Fruit fly (Drosophila melanogaster) whole organism, embryonic: ENCODE data around the gene pkaap.

Experiments
- Asciz ChIP-seq: fragments of 200-800 bp; sonication (Bioruptor generic); optimal IDR thresholded peaks from 2 replicates; lab custom pipeline; 2017; ENCODE audit warnings: missing biosample characterization, mild to moderate bottlenecking, missing genetic modification characterization, missing genetic modification reagents
- B-H1 ChIP-seq: fragments of 200-800 bp; sonication (Bioruptor generic); IDR thresholded peaks from 3 replicates; pipeline ENCODE4 v1.3.6; 2022; ENCODE audit warnings: missing biosample characterization, missing genetic modification characterization
- CG10209 ChIP-seq: fragments of 200-800 bp; sonication (Bioruptor generic); optimal IDR thresholded peaks from 3 replicates; lab custom pipeline; 2017; ENCODE audit warnings: missing biosample characterization, mild to moderate bottlenecking, missing genetic modification characterization, missing genetic modification reagents
- CG10366 ChIP-seq: fragments of 200-800 bp; sonication (Bioruptor generic); IDR thresholded peaks from 2 replicates; pipeline ENCODE4 v1.3.6; 2022; ENCODE audit warnings: missing biosample characterization, missing genetic modification characterization
- CG10543 ChIP-seq: fragments of 200-800 bp; sonication (Bioruptor generic); optimal IDR thresholded peaks from 3 replicates; lab custom pipeline; 2017; ENCODE audit warnings: missing biosample characterization, mild to moderate bottlenecking, missing genetic modification characterization, moderate library complexity
- CG10565 ChIP-seq: fragments of 200-800 bp; sonication (Bioruptor generic); optimal IDR thresholded peaks from 3 replicates; lab custom pipeline; 2016; ENCODE audit warnings: missing biosample characterization, mild to moderate bottlenecking, missing genetic modification characterization
- CG12155 ChIP-seq: fragments of 200-800 bp; sonication (Bioruptor generic); optimal IDR thresholded peaks from 3 replicates; lab custom pipeline; 2016; ENCODE audit warnings: missing biosample characterization, missing genetic modification characterization
- CG12236 ChIP-seq: fragments of 200-800 bp; sonication (Bioruptor generic); optimal IDR thresholded peaks from 2 replicates; lab custom pipeline; 2016; ENCODE audit warnings: missing biosample characterization, missing genetic modification characterization
- CG13296 ChIP-seq: fragments of 200-800 bp; sonication (Bioruptor generic); optimal IDR thresholded peaks from 3 replicates; lab custom pipeline; 2018; ENCODE audit warnings: missing biosample characterization, mild to moderate bottlenecking, missing genetic modification characterization
- CG14667 ChIP-seq: fragments of 200-800 bp; sonication (Bioruptor generic); IDR thresholded peaks from 2 replicates; pipeline ENCODE4 v1.3.6; 2022; ENCODE audit warnings: missing biosample characterization, missing genetic modification characterization
- CG14965 ChIP-seq: fragments of 200-800 bp; sonication (Bioruptor generic); optimal IDR thresholded peaks from 2 replicates; lab custom pipeline; 2016; ENCODE audit warnings: missing biosample characterization, missing genetic modification characterization, borderline replicate concordance
- CG15601 ChIP-seq: fragments of 200-800 bp; sonication (Bioruptor generic); optimal IDR thresholded peaks from 3 replicates; lab custom pipeline; 2019; ENCODE audit warnings: missing biosample characterization, mild to moderate bottlenecking, missing genetic modification characterization, moderate library complexity
- CG1603 ChIP-seq: fragments of 200-800 bp; sonication (Bioruptor generic); optimal IDR thresholded peaks from 2 replicates; lab custom pipeline; 2019; ENCODE audit warnings: missing biosample characterization, mild to moderate bottlenecking, missing genetic modification characterization, moderate library complexity
- CG18011 ChIP-seq: fragments of 200-800 bp; sonication (Bioruptor generic); optimal IDR thresholded peaks from 2 replicates; lab custom pipeline; 2017; ENCODE audit warnings: missing biosample characterization, missing genetic modification characterization, mild to moderate bottlenecking, moderate library complexity, missing genotype
- CG2199 ChIP-seq: fragments of 200-800 bp; sonication (Bioruptor generic); IDR thresholded peaks from 3 replicates; pipeline ENCODE4 v1.3.6; 2022; ENCODE audit warnings: missing biosample characterization, missing genetic modification characterization
- CG31441 ChIP-seq: fragments of 200-800 bp; sonication (Bioruptor generic); IDR thresholded peaks from 2 replicates; pipeline ENCODE4 v1.3.6; 2022; ENCODE audit warnings: missing biosample characterization, missing genetic modification characterization
- CG32772 ChIP-seq: fragments of 200-800 bp; sonication (Bioruptor generic); IDR thresholded peaks from 2 replicates; pipeline ENCODE4 v1.3.6; 2022; ENCODE audit warnings: missing biosample characterization, missing genetic modification characterization
- CG4360 ChIP-seq: fragments of 200-800 bp; sonication (Bioruptor generic); IDR thresholded peaks from 2 replicates; pipeline ENCODE4 v1.3.6; 2022; ENCODE audit warnings: missing biosample characterization, missing genetic modification characterization
- CG4854 ChIP-seq: fragments of 200-800 bp; sonication (Bioruptor generic); optimal IDR thresholded peaks from 2 replicates; lab custom pipeline; 2016; ENCODE audit warnings: missing biosample characterization, missing genetic modification characterization, inconsistent platforms
- CG6254 ChIP-seq: fragments of 200-800 bp; sonication (Bioruptor generic); optimal IDR thresholded peaks from 3 replicates; lab custom pipeline; 2017; ENCODE audit warnings: mild to moderate bottlenecking, missing biosample characterization, missing genetic modification reagents, missing genetic modification characterization
- CG6683 ChIP-seq: fragments of 200-800 bp; sonication (Bioruptor generic); optimal IDR thresholded peaks from 2 replicates; lab custom pipeline; 2017; ENCODE audit warnings: missing biosample characterization, mild to moderate bottlenecking, missing genetic modification characterization, missing genetic modification reagents
- CG8765 ChIP-seq: fragments of 200-800 bp; sonication (Bioruptor generic); IDR thresholded peaks from 2 replicates; pipeline ENCODE4 v1.3.6; 2022; ENCODE audit warnings: missing biosample characterization, missing genetic modification characterization
- CrebB ChIP-seq: fragments of 200-800 bp; sonication (Bioruptor generic); optimal IDR thresholded peaks from 3 replicates; lab custom pipeline; 2018; ENCODE audit warnings: missing biosample characterization, mild to moderate bottlenecking, missing genetic modification characterization
- Dek ChIP-seq: fragments of 200-800 bp; sonication (Bioruptor generic); optimal IDR thresholded peaks from 3 replicates; lab custom pipeline; 2019; ENCODE audit warnings: missing biosample characterization, mild to moderate bottlenecking, missing genetic modification characterization, moderate library complexity
- Dip3 ChIP-seq: fragments of 200-800 bp; sonication (Bioruptor generic); optimal IDR thresholded peaks from 3 replicates; lab custom pipeline; 2016; ENCODE audit warnings: missing biosample characterization, missing genetic modification characterization
- GATAe ChIP-seq: fragments of 200-800 bp; sonication (Bioruptor generic); conservative IDR thresholded peaks from 2 replicates; pipeline ENCODE4 v1.3.6; 2022; ENCODE audit warnings: missing biosample characterization, missing genetic modification characterization
- Hmx ChIP-seq: fragments of 200-800 bp; sonication (Bioruptor generic); optimal IDR thresholded peaks from 2 replicates; lab custom pipeline; 2016; ENCODE audit warnings: missing biosample characterization, missing genetic modification characterization
- Hr51 ChIP-seq, 2 experiments: fragments of 200-800 bp; sonication (Bioruptor generic); optimal IDR thresholded peaks; 2 replicates in 1 of 2; 3 replicates in 1 of 2; lab custom pipeline; 2016 to 2018; ENCODE audit warnings: missing biosample characterization in 2 of 2, missing genetic modification characterization in 2 of 2, mild to moderate bottlenecking in 1 of 2, moderate library complexity in 1 of 2
- Lhr ChIP-seq: fragments of 200-800 bp; sonication (Bioruptor generic); optimal IDR thresholded peaks from 3 replicates; lab custom pipeline; 2017; ENCODE audit warnings: mild to moderate bottlenecking, missing biosample characterization, missing genetic modification reagents, missing genetic modification characterization
- Meics ChIP-seq: fragments of 200-800 bp; sonication (Bioruptor generic); optimal IDR thresholded peaks from 2 replicates; lab custom pipeline; 2017; ENCODE audit warnings: missing biosample characterization, mild to moderate bottlenecking, missing genetic modification characterization
- Nf-YC ChIP-seq: fragments of 200-800 bp; optimal IDR thresholded peaks from 3 replicates; lab custom pipeline; 2019; ENCODE audit warnings: missing biosample characterization, mild to moderate bottlenecking, missing genetic modification characterization, moderate library complexity
- Oaz ChIP-seq: fragments of 200-800 bp; sonication (Bioruptor generic); IDR thresholded peaks from 2 replicates; pipeline ENCODE4 v1.3.6; 2022; ENCODE audit warnings: missing biosample characterization, missing genetic modification characterization
- amos ChIP-seq: fragments of 200-800 bp; sonication (Bioruptor generic); IDR thresholded peaks from 2 replicates; pipeline ENCODE4 v1.3.6; 2022; ENCODE audit warnings: missing biosample characterization, missing genetic modification characterization; ENCODE audit not compliant: partially characterized antibody
- bcd ChIP-seq: fragments of 200-800 bp; sonication (Bioruptor generic); optimal IDR thresholded peaks from 2 replicates; lab custom pipeline; 2017; ENCODE audit warnings: missing biosample characterization, mild to moderate bottlenecking, missing genetic modification characterization
- chif ChIP-seq, 2 experiments: fragments of 200-800 bp; sonication (Bioruptor generic); optimal IDR thresholded peaks; 3 replicates each; lab custom pipeline; 2016; ENCODE audit warnings: missing biosample characterization in 2 of 2, missing genetic modification characterization in 2 of 2
- chn ChIP-seq: fragments of 200-800 bp; sonication (Bioruptor generic); optimal IDR thresholded peaks from 2 replicates; lab custom pipeline; 2016; ENCODE audit warnings: missing biosample characterization, missing genetic modification characterization
- dmrt99B ChIP-seq: fragments of 200-800 bp; sonication (Bioruptor generic); optimal IDR thresholded peaks from 2 replicates; lab custom pipeline; 2018; ENCODE audit warnings: missing biosample characterization, mild to moderate bottlenecking, missing genetic modification characterization, moderate library complexity
- ewg ChIP-seq: fragments of 200-800 bp; sonication (Bioruptor generic); optimal IDR thresholded peaks from 3 replicates; lab custom pipeline; 2017; ENCODE audit warnings: mild to moderate bottlenecking, missing biosample characterization, missing genetic modification reagents, missing genetic modification characterization
- fd96Cb ChIP-seq: fragments of 200-800 bp; sonication (Bioruptor generic); optimal IDR thresholded peaks from 2 replicates; lab custom pipeline; 2018; ENCODE audit warnings: missing biosample characterization, mild to moderate bottlenecking, missing genetic modification characterization, moderate library complexity
- gcm ChIP-seq: fragments of 200-800 bp; sonication (Bioruptor generic); optimal IDR thresholded peaks from 2 replicates; lab custom pipeline; 2019; ENCODE audit warnings: missing biosample characterization, mild to moderate bottlenecking, missing genetic modification characterization, moderate library complexity
- gfzf ChIP-seq: fragments of 200-800 bp; sonication (Bioruptor generic); optimal IDR thresholded peaks from 2 replicates; lab custom pipeline; 2016; ENCODE audit warnings: missing biosample characterization, mild to moderate bottlenecking, missing genetic modification characterization, moderate library complexity
- hth ChIP-seq: fragments of >200 bp; optimal IDR thresholded peaks from 2 replicates; lab custom pipeline; 2017; ENCODE audit warnings: inconsistent platforms
- lola ChIP-seq, 3 experiments: fragments of >200 bp in 2 of 3; fragments of 200-800 bp in 1 of 3; sonication (Bioruptor generic) in 1 of 3; optimal IDR thresholded peaks; 2 replicates each; lab custom pipeline; 2017 to 2019; ENCODE audit warnings: missing biosample characterization in 3 of 3, missing genetic modification characterization in 3 of 3, mild to moderate bottlenecking in 1 of 3, moderate library complexity in 1 of 3
- otp ChIP-seq: fragments of 200-800 bp; sonication (Bioruptor generic); IDR thresholded peaks from 3 replicates; pipeline ENCODE4, ENCODE4 v1.3.6; 2022; ENCODE audit warnings: missing biosample characterization, missing genetic modification characterization
- pnt ChIP-seq: fragments of 200-800 bp; sonication (Bioruptor generic); optimal IDR thresholded peaks from 3 replicates; lab custom pipeline; 2016; ENCODE audit warnings: missing biosample characterization, missing genetic modification characterization
- sens ChIP-seq: fragments of 200-800 bp; sonication (Bioruptor generic); peaks from one replicate; lab custom pipeline; 2016; ENCODE audit warnings: missing biosample characterization, missing genetic modification characterization
- unpg ChIP-seq: fragments of 200-800 bp; sonication (Bioruptor generic); optimal IDR thresholded peaks from 3 replicates; lab custom pipeline; 2018; ENCODE audit warnings: missing biosample characterization, mild to moderate bottlenecking, missing genetic modification characterization, moderate library complexity
- zen ChIP-seq: fragments of 200-800 bp; sonication (Bioruptor generic); optimal IDR thresholded peaks from 3 replicates; lab custom pipeline; 2018; ENCODE audit warnings: missing biosample characterization, mild to moderate bottlenecking, missing genetic modification characterization, moderate library complexity

Gene pkaap

DNA sequence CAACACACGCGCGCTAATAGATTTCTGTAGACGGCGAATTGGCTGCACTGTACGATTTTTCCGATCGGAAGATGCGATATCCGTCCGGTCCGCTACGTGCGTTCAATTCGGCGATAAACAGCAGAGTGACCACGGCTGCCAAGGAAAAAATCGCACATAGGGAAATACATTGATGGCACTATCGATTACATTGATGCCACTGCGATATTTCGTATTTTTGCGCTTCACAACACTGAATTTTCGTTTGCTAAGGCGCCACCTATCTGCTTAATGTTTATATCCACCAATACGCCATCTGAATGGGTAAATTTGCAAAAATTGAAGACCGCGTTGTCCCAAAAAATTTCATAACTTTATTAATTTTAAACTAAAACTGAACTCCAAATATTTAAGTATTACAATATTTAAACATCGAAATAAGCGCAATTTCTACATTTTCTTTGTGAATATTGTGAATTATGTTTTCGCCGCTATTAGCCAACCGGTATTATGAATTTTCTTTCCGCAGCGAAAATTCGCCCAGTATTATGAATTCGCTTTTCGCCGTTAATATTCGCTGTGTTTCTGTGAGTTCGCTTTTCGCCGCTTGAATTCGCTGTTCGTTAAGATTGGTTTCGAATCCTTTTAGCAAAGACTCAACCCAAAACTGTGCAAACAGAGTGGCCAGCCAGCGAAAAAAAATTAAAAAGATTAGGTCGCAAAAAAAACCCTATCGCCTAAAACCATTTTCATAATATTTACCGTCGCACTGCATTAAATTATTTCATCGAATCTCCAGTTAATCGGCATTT is at the start of gene pkaap, which contains the start of gene crp (continued):
- TF ChIP-seq hth (lab: Kevin White, UChicago) (no peak), sens (GFP tag; lab: Kevin White, UChicago) (peak; percentile 97), Nf-YC (tag; lab: Kevin White, UChicago) (peak; percentile 40), Dip3 (GFP tag; lab: Kevin White, UChicago) (peak; percentile 77), CG4854 (GFP tag; lab: Kevin White, UChicago) (peak; percentile 86), CG4360 (GFP tag; lab: Robert Waterston, UW) (no peak), fd96Cb (peak; percentile 53), CG14965 (peak; percentile 22), CG10366 (GFP tag; lab: Robert Waterston, UW) (no peak), CG10543 (peak; percentile 86), CG10209 (GFP tag; lab: Kevin White, UChicago) (peak; percentile 71), lola (GFP tag; optimal IDR thresholded peaks at IDR 0.05; lab: Kevin White, UChicago) (peak in 1 of 3 experiments; percentile 14), CG2199 (no peak), B-H1 (no peak), CG6683 (peak; percentile 37), ewg (GFP tag; lab: Kevin White, UChicago) (peak; percentile 43), gcm (GFP tag; lab: Kevin White, UChicago) (no peak), Asciz (peak; percentile 66), chn (peak; percentile 86), CG6254 (GFP tag; lab: Kevin White, UChicago) (peak; percentile 42), CG14667 (GFP tag; lab: Robert Waterston, UW) (no peak), Dek (tag; lab: Kevin White, UChicago) (peak; percentile 75), chif (GFP tag; optimal IDR thresholded peaks at IDR 0.05; lab: Kevin White, UChicago) (peak; percentile 73 to 89), Meics (peak; percentile 67), CG32772 (GFP tag; lab: Robert Waterston, UW) (no peak), CG12236 (GFP tag; lab: Kevin White, UChicago) (peak; percentile 59), CrebB (peak; percentile 84), otp (GFP tag; lab: Robert Waterston, UW) (no peak), CG8765 (GFP tag; lab: Robert Waterston, UW) (no peak), amos (no peak), Hmx (GFP tag; lab: Kevin White, UChicago) (peak; percentile 78), CG1603 (tag; lab: Kevin White, UChicago) (peak; percentile 89), unpg (GFP tag; lab: Kevin White, UChicago) (peak; percentile 74), dmrt99B (tag; lab: Kevin White, UChicago) (no peak), CG10565 (peak; percentile 23), CG31441 (GFP tag; lab: Robert Waterston, UW) (no peak), CG13296 (GFP tag; lab: Kevin White, UChicago) (peak; percentile 55), Oaz (GFP tag; lab: Robert Waterston, UW) (no peak), Lhr (GFP tag; lab: Kevin White, UChicago) (peak; percentile 91), gfzf (GFP tag; lab: Kevin White, UChicago) (peak; percentile 98), zen (peak; percentile 56), pnt (GFP tag; lab: Kevin White, UChicago) (peak; percentile 88), CG12155 (GFP tag; lab: Kevin White, UChicago) (peak; percentile 85), CG18011 (GFP tag; lab: Kevin White, UChicago) (peak; percentile 46), CG15601 (tag; lab: Kevin White, UChicago) (peak; percentile 75), bcd (GFP tag; lab: Kevin White, UChicago) (peak; percentile 69), Hr51 (GFP tag; optimal IDR thresholded peaks at IDR 0.05; lab: Kevin White, UChicago) (peak in 1 of 2 experiments; percentile 88), GATAe (GFP tag; lab: Robert Waterston, UW) (no peak)
